Fruit fly (Drosophila melanogaster): ENCODE data around the gene CG31909.

The CG31909 gene

DNA sequence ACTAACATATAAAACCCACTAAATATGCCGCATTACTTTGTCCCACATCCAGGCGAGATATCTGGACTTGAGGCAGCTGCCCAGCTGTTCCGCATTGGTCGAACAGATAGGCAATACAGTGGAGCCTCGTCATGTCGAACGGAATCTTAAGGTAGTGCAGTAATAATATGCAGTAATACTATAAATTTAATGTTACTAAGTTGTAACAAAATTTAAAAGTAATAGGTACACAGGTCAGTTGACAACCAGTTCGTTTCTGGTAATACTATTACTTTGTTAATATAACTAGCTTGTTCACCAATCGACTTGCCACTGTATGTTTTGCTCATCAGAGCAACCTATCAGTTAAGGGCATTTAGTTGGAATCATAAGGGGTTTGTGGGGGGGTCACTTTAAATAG, 37.7 kb downstream of the CG31909 start (continued):
- TF ChIP-seq CG16779 (tag; optimal IDR thresholded peaks at IDR 0.05) (no peak), salr (GFP tag; optimal IDR thresholded peaks at IDR 0.05) (no peak), pdm3 (GFP tag; optimal IDR thresholded peaks at IDR 0.05) (peak; percentile 2), dac (GFP tag; optimal IDR thresholded peaks at IDR 0.05) (no peak), Eip93F (GFP tag; optimal IDR thresholded peaks at IDR 0.05) (no peak), CG6163 (GFP tag; IDR thresholded peaks at IDR 0.05) (0 out of 3 replicates have a peak, but pooled peaks have one; percentile 19), CG32006 (GFP tag; optimal IDR thresholded peaks at IDR 0.05) (no peak), CG9139 (GFP tag; optimal IDR thresholded peaks at IDR 0.05) (no peak), dsx (GFP tag; optimal IDR thresholded peaks at IDR 0.05; ENCODE audit: poor library complexity, severe bottlenecking) (no peak), CG1621 (tag; optimal IDR thresholded peaks at IDR 0.05) (peak; percentile 9), CG8632 (GFP tag; optimal IDR thresholded peaks at IDR 0.05) (no peak), ss (GFP tag; optimal IDR thresholded peaks at IDR 0.05) (no peak), lz (GFP tag; optimal IDR thresholded peaks at IDR 0.05) (no peak), CG3032 (tag; optimal IDR thresholded peaks at IDR 0.05) (peak; percentile 20), CG11294 (GFP tag; IDR thresholded peaks at IDR 0.05) (no peak)

- peak; percentile 67 for TF ChIP-seq OdsH (GFP tag; optimal IDR thresholded peaks at IDR 0.05)
- peak; percentile 41 for TF ChIP-seq Ets21C (GFP tag; optimal IDR thresholded peaks at IDR 0.05)
- peak; percentile 40 for TF ChIP-seq Ets96B (tag; optimal IDR thresholded peaks at IDR 0.05)
- TF ChIP-seq CG3919 (GFP tag; optimal IDR thresholded peaks at IDR 0.05), result peak; percentile 70
- peak; percentile 5 to 58 for TF ChIP-seq salr (GFP tag; optimal IDR thresholded peaks at IDR 0.05)
- peak; percentile 29 for TF ChIP-seq cyc (GFP tag; optimal IDR thresholded peaks at IDR 0.05)
- peak; percentile 8 for TF ChIP-seq CG1621 (tag; optimal IDR thresholded peaks at IDR 0.05)
- TF ChIP-seq CG8319 (GFP tag; optimal IDR thresholded peaks at IDR 0.05), result peak; percentile 7
- peak; percentile 49 for TF ChIP-seq lz (GFP tag; optimal IDR thresholded peaks at IDR 0.05)
- TF ChIP-seq Lpt (GFP tag; optimal IDR thresholded peaks at IDR 0.05), result peak; percentile 45
- peak; percentile 20 for TF ChIP-seq CG6792 (GFP tag; optimal IDR thresholded peaks at IDR 0.05)
- TF ChIP-seq Hr39 (GFP tag; optimal IDR thresholded peaks at IDR 0.05), result peak; percentile 46
- TF ChIP-seq CG8632 (GFP tag; optimal IDR thresholded peaks at IDR 0.05), result peak; percentile 35
- TF ChIP-seq ss (GFP tag; optimal IDR thresholded peaks at IDR 0.05), result peak; percentile 22 to 31
- no peak for TF ChIP-seq Hr38 (GFP tag; optimal IDR thresholded peaks at IDR 0.05)
- TF ChIP-seq Hr4 (GFP tag; optimal IDR thresholded peaks at IDR 0.05), result peak; percentile 68
- TF ChIP-seq CG11294 (GFP tag; IDR thresholded peaks at IDR 0.05), result no peak
- peak; percentile 48 for TF ChIP-seq CG3032 (tag; optimal IDR thresholded peaks at IDR 0.05)
- peak; percentile 27 for TF ChIP-seq dac (GFP tag; optimal IDR thresholded peaks at IDR 0.05)
- TF ChIP-seq fkh (GFP tag; optimal IDR thresholded peaks at IDR 0.05), result no peak
- peak; percentile 21 for TF ChIP-seq vri (GFP tag; optimal IDR thresholded peaks at IDR 0.05)
- peak; percentile 61 for TF ChIP-seq pdm3 (GFP tag; optimal IDR thresholded peaks at IDR 0.05)
- peak; percentile 46 for TF ChIP-seq CG34406 (GFP tag; optimal IDR thresholded peaks at IDR 0.05)
- peak; percentile 67 for TF ChIP-seq esn (GFP tag; optimal IDR thresholded peaks at IDR 0.05)
- peak; percentile 55; the same call in 1 of the 3 replicates for TF ChIP-seq CG6163 (GFP tag; IDR thresholded peaks at IDR 0.05)
- TF ChIP-seq CG6276 (GFP tag; optimal IDR thresholded peaks at IDR 0.05), result peak; percentile 48
- TF ChIP-seq svp (GFP tag), result peak; percentile 86
- TF ChIP-seq acj6 (GFP tag; optimal IDR thresholded peaks at IDR 0.05), result peak; percentile 66
- no peak for TF ChIP-seq Blimp-1 (GFP tag; optimal IDR thresholded peaks at IDR 0.05)
- TF ChIP-seq CG16779 (tag; optimal IDR thresholded peaks at IDR 0.05), result no peak
- peak; percentile 56 for TF ChIP-seq Smox (GFP tag; optimal IDR thresholded peaks at IDR 0.05)
- peak; percentile 76 for TF ChIP-seq CG8119 (GFP tag; IDR thresholded peaks at IDR 0.05)
- no peak for TF ChIP-seq CG9139 (GFP tag; optimal IDR thresholded peaks at IDR 0.05)
- TF ChIP-seq Eip75B (GFP tag; optimal IDR thresholded peaks at IDR 0.05), result peak; percentile 60
- peak; percentile 56; the same call in 1 of the 3 replicates for TF ChIP-seq eg (GFP tag; IDR thresholded peaks at IDR 0.05)
- peak; percentile 49 for TF ChIP-seq CG4318 (GFP tag; optimal IDR thresholded peaks at IDR 0.05)
- peak; percentile 36 for TF ChIP-seq fd59A (GFP tag; optimal IDR thresholded peaks at IDR 0.05)
- peak; percentile 63 for TF ChIP-seq Sox14 (GFP tag; optimal IDR thresholded peaks at IDR 0.05)
- TF ChIP-seq CG6854 (GFP tag; optimal IDR thresholded peaks at IDR 0.05), result no peak
- peak; percentile 6 for TF ChIP-seq Sox15 (GFP tag; optimal IDR thresholded peaks at IDR 0.05)
- peak; percentile 68 for TF ChIP-seq achi (GFP tag; optimal IDR thresholded peaks at IDR 0.05)
- no peak for TF ChIP-seq Gug (GFP tag; IDR thresholded peaks at IDR 0.05)
- TF ChIP-seq CG11902 (GFP tag; optimal IDR thresholded peaks at IDR 0.05), result no peak
- TF ChIP-seq net (GFP tag; optimal IDR thresholded peaks at IDR 0.05), result peak; percentile 57
- peak; percentile 85 for TF ChIP-seq Eip78C (GFP tag)
These were observed 38.6 kb downstream of the CG31909 start for dm6 chr2L:7295924-7296323.
